Fruit fly (Drosophila melanogaster) whole organism, embryonic: ENCODE measurements around the gene sti.

Experiments used
- B-H2 ChIP-seq: fragments of 200-800 bp; sonication (Bioruptor generic); optimal IDR thresholded peaks from 2 replicates; lab custom pipeline; 2018; ENCODE audit warnings: missing biosample characterization, mild to moderate bottlenecking, missing genetic modification characterization
- BEAF-32 ChIP-seq: fragments of 200-800 bp; sonication (Bioruptor generic); optimal IDR thresholded peaks from 3 replicates; lab custom pipeline; 2017; ENCODE audit warnings: missing biosample characterization, missing genetic modification characterization, mild to moderate bottlenecking, moderate library complexity, missing genetic modification reagents
- Blimp-1 ChIP-seq: fragments of 200-800 bp; sonication (Bioruptor generic); optimal IDR thresholded peaks from 3 replicates; lab custom pipeline; 2018; ENCODE audit warnings: missing biosample characterization, missing genetic modification characterization, mild to moderate bottlenecking, moderate library complexity, missing genetic modification reagents
- Bteb2 ChIP-seq: fragments of 200-800 bp; sonication (Bioruptor generic); optimal IDR thresholded peaks from 2 replicates; lab custom pipeline; 2016; ENCODE audit warnings: missing biosample characterization, missing genetic modification characterization
- CG10147 ChIP-seq: fragments of 200-800 bp; sonication (Bioruptor generic); optimal IDR thresholded peaks from 2 replicates; lab custom pipeline; 2019; ENCODE audit warnings: missing biosample characterization, mild to moderate bottlenecking, missing genetic modification characterization, moderate library complexity
- CG10431 ChIP-seq: fragments of 200-800 bp; sonication (Bioruptor generic); optimal IDR thresholded peaks from 3 replicates; lab custom pipeline; 2018; ENCODE audit warnings: missing biosample characterization, mild to moderate bottlenecking, missing genetic modification characterization
- CG10543 ChIP-seq: fragments of 200-800 bp; sonication (Bioruptor generic); optimal IDR thresholded peaks from 3 replicates; lab custom pipeline; 2017; ENCODE audit warnings: missing biosample characterization, mild to moderate bottlenecking, missing genetic modification characterization, moderate library complexity
- CG10979 ChIP-seq: fragments of 200-800 bp; sonication (Bioruptor generic); optimal IDR thresholded peaks from 2 replicates; lab custom pipeline; 2018; ENCODE audit warnings: missing biosample characterization, mild to moderate bottlenecking, missing genetic modification characterization, moderate library complexity
- CG12104 ChIP-seq: fragments of 200-800 bp; sonication (Bioruptor generic); optimal IDR thresholded peaks from 3 replicates; lab custom pipeline; 2016; ENCODE audit warnings: missing biosample characterization, missing genetic modification characterization
- CG12659 ChIP-seq: fragments of 200-800 bp; sonication (Bioruptor generic); optimal IDR thresholded peaks from 3 replicates; lab custom pipeline; 2017; ENCODE audit warnings: mild to moderate bottlenecking, missing biosample characterization, missing genetic modification reagents, missing genetic modification characterization
- CG14710 ChIP-seq: fragments of 200-800 bp; sonication (Bioruptor generic); optimal IDR thresholded peaks from 3 replicates; lab custom pipeline; 2019; ENCODE audit warnings: missing biosample characterization, mild to moderate bottlenecking, missing genetic modification characterization, moderate library complexity
- CG14965 ChIP-seq: fragments of 200-800 bp; sonication (Bioruptor generic); optimal IDR thresholded peaks from 2 replicates; lab custom pipeline; 2016; ENCODE audit warnings: missing biosample characterization, missing genetic modification characterization, borderline replicate concordance
- CG1529 ChIP-seq: fragments of 200-800 bp; sonication (Bioruptor generic); optimal IDR thresholded peaks from 3 replicates; lab custom pipeline; 2018; ENCODE audit warnings: missing biosample characterization, missing genetic modification characterization
- CG15514 ChIP-seq: fragments of 200-800 bp; sonication (Bioruptor generic); optimal IDR thresholded peaks from 3 replicates; lab custom pipeline; 2017; ENCODE audit warnings: missing biosample characterization, missing genetic modification characterization, mild to moderate bottlenecking, moderate library complexity, missing genetic modification reagents
- CG1602 ChIP-seq: fragments of 200-800 bp; sonication (Bioruptor generic); optimal IDR thresholded peaks from 3 replicates; lab custom pipeline; 2016; ENCODE audit warnings: missing biosample characterization, missing genetic modification characterization
- CG17385 ChIP-seq: fragments of 200-800 bp; sonication (Bioruptor generic); optimal IDR thresholded peaks from 3 replicates; lab custom pipeline; 2018; ENCODE audit warnings: missing biosample characterization, mild to moderate bottlenecking, missing genetic modification characterization
- CG17912 ChIP-seq: fragments of 200-800 bp; sonication (Bioruptor generic); optimal IDR thresholded peaks from 2 replicates; lab custom pipeline; 2018; ENCODE audit warnings: missing biosample characterization, mild to moderate bottlenecking, missing genetic modification characterization
- CG18262 ChIP-seq: fragments of 200-800 bp; optimal IDR thresholded peaks from 3 replicates; lab custom pipeline; 2019; ENCODE audit warnings: missing biosample characterization, mild to moderate bottlenecking, missing genetic modification characterization, moderate library complexity
- CG3065 ChIP-seq: fragments of 200-800 bp; sonication (Bioruptor generic); optimal IDR thresholded peaks from 2 replicates; lab custom pipeline; 2016; ENCODE audit warnings: missing biosample characterization, missing genetic modification characterization
- CG33557 ChIP-seq: fragments of 200-800 bp; sonication (Bioruptor generic); optimal IDR thresholded peaks from 2 replicates; lab custom pipeline; 2019; ENCODE audit warnings: missing biosample characterization, mild to moderate bottlenecking, missing genetic modification characterization, moderate library complexity
- CG4730 ChIP-seq: fragments of 200-800 bp; sonication (Bioruptor generic); IDR thresholded peaks from 2 replicates; pipeline ENCODE4 v1.3.6; 2022; ENCODE audit warnings: missing biosample characterization, missing genetic modification characterization
- CG5245 ChIP-seq: fragments of 200-800 bp; sonication (Bioruptor generic); optimal IDR thresholded peaks from 3 replicates; lab custom pipeline; 2016; ENCODE audit warnings: missing biosample characterization, missing genetic modification characterization
- CG6683 ChIP-seq: fragments of 200-800 bp; sonication (Bioruptor generic); optimal IDR thresholded peaks from 2 replicates; lab custom pipeline; 2017; ENCODE audit warnings: missing biosample characterization, mild to moderate bottlenecking, missing genetic modification characterization, missing genetic modification reagents
- CG8924 ChIP-seq: fragments of 200-800 bp; optimal IDR thresholded peaks from 3 replicates; lab custom pipeline; 2019; ENCODE audit warnings: missing biosample characterization, mild to moderate bottlenecking, missing genetic modification characterization, moderate library complexity
- CG9437 ChIP-seq: fragments of 200-800 bp; sonication (Bioruptor generic); optimal IDR thresholded peaks from 2 replicates; lab custom pipeline; 2018; ENCODE audit warnings: missing biosample characterization, mild to moderate bottlenecking, missing genetic modification characterization
- Dll ChIP-seq: fragments of 200-800 bp; sonication (Bioruptor generic); IDR thresholded peaks from 4 replicates; pipeline ENCODE4 v1.3.6; 2022; ENCODE audit warnings: missing biosample characterization, missing genetic modification characterization; ENCODE audit not compliant: partially characterized antibody
- Doc3 ChIP-seq: fragments of 200-800 bp; sonication (Bioruptor generic); IDR thresholded peaks from 3 replicates; pipeline ENCODE4 v1.3.6; 2022; ENCODE audit warnings: missing biosample characterization, missing genetic modification characterization; ENCODE audit not compliant: partially characterized antibody
- Ets97D ChIP-seq: fragments of 200-800 bp; sonication (Bioruptor generic); optimal IDR thresholded peaks from 3 replicates; lab custom pipeline; 2016; ENCODE audit warnings: missing biosample characterization, missing genetic modification characterization
- Gug ChIP-seq: fragments of 200-800 bp; sonication (Bioruptor generic); IDR thresholded peaks from 4 replicates; pipeline ENCODE4 v1.3.6; 2022; ENCODE audit warnings: missing biosample characterization, missing genetic modification characterization
- Hmr ChIP-seq: fragments of 200-800 bp; sonication (Bioruptor generic); optimal IDR thresholded peaks from 3 replicates; lab custom pipeline; 2017; ENCODE audit warnings: mild to moderate bottlenecking, missing biosample characterization, missing genetic modification reagents, missing genetic modification characterization
- Hsf ChIP-seq: fragments of 200-800 bp; sonication (Bioruptor generic); optimal IDR thresholded peaks from 3 replicates; lab custom pipeline; 2016; ENCODE audit warnings: missing biosample characterization, missing genetic modification characterization
- MBD-R2 ChIP-seq: fragments of 200-800 bp; sonication (Bioruptor generic); IDR thresholded peaks from 2 replicates; pipeline ENCODE4 v1.3.6; 2022; ENCODE audit warnings: missing biosample characterization, missing genetic modification characterization
- Rfx ChIP-seq: fragments of 200-800 bp; sonication (Bioruptor generic); IDR thresholded peaks from 2 replicates; pipeline ENCODE4 v1.3.6; 2022; ENCODE audit warnings: missing biosample characterization, missing genetic modification characterization
- Spps ChIP-seq: fragments of 200-800 bp; sonication (Bioruptor generic); optimal IDR thresholded peaks from 2 replicates; lab custom pipeline; 2018; ENCODE audit warnings: missing biosample characterization, mild to moderate bottlenecking, missing genetic modification characterization
- TFAM ChIP-seq: fragments of 200-800 bp; sonication (Bioruptor generic); optimal IDR thresholded peaks from 2 replicates; lab custom pipeline; 2017; ENCODE audit warnings: missing biosample characterization, missing genetic modification characterization, inconsistent platforms
- Trl ChIP-seq, 3 experiments: fragments of >200 bp in 2 of 3; fragments of 200-800 bp in 1 of 3; sonication (Bioruptor generic) in 1 of 3; optimal IDR thresholded peaks; 2 replicates in 1 of 3; 3 replicates in 2 of 3; lab custom pipeline; 2016 to 2017; ENCODE audit warnings: missing biosample characterization in 1 of 3, missing genetic modification characterization in 1 of 3
- Vsx1 ChIP-seq: fragments of 200-800 bp; sonication (Bioruptor generic); optimal IDR thresholded peaks from 2 replicates; lab custom pipeline; 2017; ENCODE audit warnings: missing biosample characterization, mild to moderate bottlenecking, missing genetic modification characterization, missing genetic modification reagents
- aop ChIP-seq: fragments of 200-800 bp; sonication (Bioruptor generic); IDR thresholded peaks from 2 replicates; pipeline ENCODE4 v1.3.6; 2022; ENCODE audit warnings: missing biosample characterization, missing genetic modification characterization
- az2 ChIP-seq: fragments of 200-800 bp; sonication (Bioruptor generic); optimal IDR thresholded peaks from 3 replicates; lab custom pipeline; 2016; ENCODE audit warnings: missing biosample characterization, missing genetic modification characterization
- caup ChIP-seq: fragments of 200-800 bp; sonication (Bioruptor generic); optimal IDR thresholded peaks from 3 replicates; lab custom pipeline; 2017; ENCODE audit warnings: missing biosample characterization, mild to moderate bottlenecking, missing genetic modification characterization, moderate library complexity; ENCODE audit not compliant: severe bottlenecking
- gfzf ChIP-seq: fragments of 200-800 bp; sonication (Bioruptor generic); optimal IDR thresholded peaks from 2 replicates; lab custom pipeline; 2016; ENCODE audit warnings: missing biosample characterization, mild to moderate bottlenecking, missing genetic modification characterization, moderate library complexity
- grau ChIP-seq: fragments of 200-800 bp; optimal IDR thresholded peaks from 3 replicates; lab custom pipeline; 2019; ENCODE audit warnings: missing biosample characterization, mild to moderate bottlenecking, missing genetic modification characterization, moderate library complexity
- grn ChIP-seq: fragments of 200-800 bp; sonication (Bioruptor generic); optimal IDR thresholded peaks from 3 replicates; lab custom pipeline; 2017; ENCODE audit warnings: missing biosample characterization, missing genetic modification characterization
- lola ChIP-seq, 3 experiments: fragments of >200 bp in 2 of 3; fragments of 200-800 bp in 1 of 3; sonication (Bioruptor generic) in 1 of 3; optimal IDR thresholded peaks; 2 replicates each; lab custom pipeline; 2017 to 2019; ENCODE audit warnings: missing biosample characterization in 3 of 3, missing genetic modification characterization in 3 of 3, mild to moderate bottlenecking in 1 of 3, moderate library complexity in 1 of 3
- mld ChIP-seq: fragments of 200-800 bp; sonication (Bioruptor generic); IDR thresholded peaks from 3 replicates; pipeline ENCODE4 v1.3.6; 2022; ENCODE audit warnings: missing biosample characterization, missing genetic modification characterization; ENCODE audit not compliant: partially characterized antibody
- nerfin-1 ChIP-seq: fragments of 200-800 bp; sonication (Bioruptor generic); optimal IDR thresholded peaks from 3 replicates; lab custom pipeline; 2019; ENCODE audit warnings: missing biosample characterization, mild to moderate bottlenecking, missing genetic modification characterization, moderate library complexity
- scrt ChIP-seq: fragments of 200-800 bp; sonication (Bioruptor generic); optimal IDR thresholded peaks from 2 replicates; lab custom pipeline; 2018; ENCODE audit warnings: missing biosample characterization, mild to moderate bottlenecking, missing genetic modification characterization, moderate library complexity
- seq ChIP-seq: fragments of 200-800 bp; sonication (Bioruptor generic); IDR thresholded peaks from 2 replicates; pipeline ENCODE4 v1.3.6; 2022; ENCODE audit warnings: missing biosample characterization, missing genetic modification characterization

Gene sti

dm6 chr3L:12501249-12501648 lies 13.4 kb downstream of the sti start, which contains the start of the genes CG10638 and CG10681 (continued):
- TF ChIP-seq Hsf (peak; percentile 46), CG10431 (GFP tag; lab: Kevin White, UChicago) (peak; percentile 34), CG10979 (tag; lab: Kevin White, UChicago) (peak; percentile 12), scrt (peak; percentile 40), grau (tag; lab: Kevin White, UChicago) (peak; percentile 53), lola (GFP tag; optimal IDR thresholded peaks at IDR 0.05; lab: Kevin White, UChicago) (peak in 1 of 3 experiments; percentile 37), CG4730 (no peak; the same call in 1 of the 2 replicates), CG33557 (GFP tag; lab: Kevin White, UChicago) (no peak), MBD-R2 (GFP tag; lab: Robert Waterston, UW) (peak; percentile 77), nerfin-1 (tag; lab: Kevin White, UChicago) (peak; percentile 13), Dll (GFP tag; lab: Robert Waterston, UW) (0 out of 4 replicates have a peak, but pooled peaks have one; percentile 11), Gug (GFP tag; lab: Robert Waterston, UW) (no peak), Spps (tag; lab: Kevin White, UChicago) (peak; percentile 43), Trl (optimal IDR thresholded peaks at IDR 0.05; lab: Kevin White, UChicago) (no peak), Trl (GFP tag; optimal IDR thresholded peaks at IDR 0.05; lab: Kevin White, UChicago) (peak; percentile 24), CG10147 (GFP tag; lab: Kevin White, UChicago) (peak; percentile 36), mld (no peak), CG9437 (no peak), CG15514 (GFP tag; lab: Kevin White, UChicago) (peak; percentile 74), Hmr (GFP tag; lab: Kevin White, UChicago) (peak; percentile 13), TFAM (GFP tag; lab: Kevin White, UChicago) (no peak), caup (GFP tag; lab: Kevin White, UChicago) (no peak), CG6683 (GFP tag; lab: Kevin White, UChicago) (no peak), CG10543 (GFP tag; lab: Kevin White, UChicago) (peak; percentile 9), CG17385 (GFP tag; lab: Kevin White, UChicago) (peak; percentile 41), BEAF-32 (GFP tag; lab: Kevin White, UChicago) (peak; percentile 29), aop (GFP tag; lab: Robert Waterston, UW) (no peak), CG14965 (GFP tag; lab: Kevin White, UChicago) (no peak), CG1602 (peak; percentile 14), grn (GFP tag; lab: Kevin White, UChicago) (no peak), Ets97D (GFP tag; lab: Kevin White, UChicago) (peak; percentile 52), CG3065 (GFP tag; lab: Kevin White, UChicago) (no peak), CG18262 (peak; percentile 49), Blimp-1 (GFP tag; lab: Kevin White, UChicago) (peak; percentile 41), CG8924 (tag; lab: Kevin White, UChicago) (peak; percentile 49), CG1529 (GFP tag; lab: Kevin White, UChicago) (no peak), seq (GFP tag; lab: Robert Waterston, UW) (no peak), Doc3 (GFP tag; lab: Robert Waterston, UW) (no peak), CG14710 (tag; lab: Kevin White, UChicago) (peak; percentile 81), Vsx1 (peak; percentile 56), CG17912 (no peak), CG12659 (GFP tag; lab: Kevin White, UChicago) (peak; percentile 80), Bteb2 (peak; percentile 25), CG12104 (peak; percentile 30), B-H2 (GFP tag; lab: Kevin White, UChicago) (peak; percentile 43), gfzf (peak; percentile 68), az2 (GFP tag; lab: Kevin White, UChicago) (peak; percentile 23), Rfx (GFP tag; lab: Robert Waterston, UW) (peak; percentile 21; the same call in 1 of the 2 replicates), CG5245 (GFP tag; lab: Kevin White, UChicago) (peak; percentile 49)
